Worm (Caenorhabditis elegans): ENCODE results near the gene lmd-5.

- TF ChIP-seq ama-1 (optimal IDR thresholded peaks at IDR 0.05) = no peak
- no peak for TF ChIP-seq nhr-232 (tag; optimal IDR thresholded peaks at IDR 0.05)
- no peak for TF ChIP-seq ceh-18 (tag; optimal IDR thresholded peaks at IDR 0.05)
- no peak for TF ChIP-seq nfya-1 (tag; optimal IDR thresholded peaks at IDR 0.05)
- TF ChIP-seq ahr-1 (tag; optimal IDR thresholded peaks at IDR 0.05) = no peak
- no peak for TF ChIP-seq pha-4 (tag; optimal IDR thresholded peaks at IDR 0.05)
- no peak for TF ChIP-seq pag-3 (tag; optimal IDR thresholded peaks at IDR 0.05; ENCODE audit: borderline replicate concordance)
These were observed 19.2 kb downstream of the lmd-5 start for ce11 chrV:7142661-7143060.
